Worm (Caenorhabditis elegans) whole organism, mixed stage, embryonic: ENCODE measurements around the gene Y38H6C.15.
A peak's percentile ranks its signal among the peaks of the same experiment; 100 is the strongest.

Experiments used
- bed-3 ChIP-seq: fragments of 200-800 bp; sonication (Bioruptor generic); optimal IDR thresholded peaks from 3 replicates; lab custom pipeline; 2018; ENCODE audit warnings: mild to moderate bottlenecking, missing genetic modification characterization, moderate library complexity, missing compliant biosample characterization
- blmp-1 ChIP-seq: fragments of 150-350 bp; optimal IDR thresholded peaks from 2 replicates; lab custom pipeline; 2014; ENCODE audit warnings: missing biosample characterization, missing genetic modification characterization
- ceh-43 ChIP-seq: fragments of 200-800 bp; sonication (Bioruptor generic); optimal IDR thresholded peaks from 2 replicates; lab custom pipeline; 2018; ENCODE audit warnings: mild to moderate bottlenecking, missing genetic modification characterization, moderate library complexity, missing compliant biosample characterization
- ceh-83 ChIP-seq: fragments of 200-800 bp; sonication (Bioruptor generic); optimal IDR thresholded peaks from 2 replicates; lab custom pipeline; 2018; ENCODE audit warnings: mild to moderate bottlenecking, missing genetic modification characterization, missing compliant biosample characterization
- ces-1 ChIP-seq: fragments of 150-350 bp; optimal IDR thresholded peaks from 2 replicates; lab custom pipeline; 2014; ENCODE audit warnings: missing biosample characterization, missing genetic modification reagents, missing genetic modification characterization
- cnd-1 ChIP-seq: fragments of 200-800 bp; sonication (Bioruptor generic); optimal IDR thresholded peaks from 2 replicates; lab custom pipeline; 2018; ENCODE audit warnings: mild to moderate bottlenecking, missing genetic modification characterization, missing compliant biosample characterization
- drap-1 ChIP-seq: fragments of 200-800 bp; sonication (Bioruptor generic); optimal IDR thresholded peaks from 3 replicates; lab custom pipeline; 2018; ENCODE audit warnings: mild to moderate bottlenecking, missing genetic modification characterization, missing compliant biosample characterization
- elt-1 ChIP-seq: sonication (generic microtip); optimal IDR thresholded peaks from 2 replicates; lab custom pipeline; 2017; ENCODE audit warnings: missing genetic modification characterization, mild to moderate bottlenecking, missing compliant biosample characterization, antibody characterized with exemption, moderate library complexity, borderline replicate concordance; ENCODE audit not compliant: insufficient read depth
- elt-3 ChIP-seq: fragments of 150-350 bp; optimal IDR thresholded peaks from 2 replicates; lab custom pipeline; 2014; ENCODE audit warnings: missing biosample characterization, missing genetic modification characterization
- flh-1 ChIP-seq: fragments of 200-800 bp; sonication (Bioruptor generic); optimal IDR thresholded peaks from 2 replicates; lab custom pipeline; 2018; ENCODE audit warnings: mild to moderate bottlenecking, missing genetic modification characterization, moderate library complexity, missing compliant biosample characterization
- ham-2 ChIP-seq: fragments of 200-800 bp; sonication (Bioruptor generic); optimal IDR thresholded peaks from 2 replicates; lab custom pipeline; 2018; ENCODE audit warnings: mild to moderate bottlenecking, missing genetic modification characterization, missing compliant biosample characterization
- hlh-1 ChIP-seq: fragments of 150-350 bp; optimal IDR thresholded peaks from 2 replicates; lab custom pipeline; 2014; ENCODE audit warnings: missing biosample characterization, missing genetic modification reagents, missing genetic modification characterization
- lin-13 ChIP-seq: fragments of 150-350 bp; optimal IDR thresholded peaks from 2 replicates; lab custom pipeline; 2014; ENCODE audit warnings: missing biosample characterization, missing genetic modification characterization
- lin-32 ChIP-seq: fragments of 200-800 bp; sonication (Bioruptor generic); optimal IDR thresholded peaks from 2 replicates; lab custom pipeline; 2018; ENCODE audit warnings: mild to moderate bottlenecking, missing genetic modification characterization, missing compliant biosample characterization
- mab-5 ChIP-seq: fragments of 150-350 bp; optimal IDR thresholded peaks from 2 replicates; lab custom pipeline; 2014; ENCODE audit warnings: missing biosample characterization, missing genetic modification characterization
- mep-1 ChIP-seq: fragments of 150-350 bp; optimal IDR thresholded peaks from 2 replicates; lab custom pipeline; 2017; ENCODE audit warnings: missing biosample characterization, missing genetic modification reagents, missing genetic modification characterization, inconsistent platforms
- mls-2 ChIP-seq: sonication (generic microtip); optimal IDR thresholded peaks from 2 replicates; lab custom pipeline; 2016; ENCODE audit warnings: mild to moderate bottlenecking, missing genetic modification characterization, moderate library complexity, missing compliant biosample characterization
- nhr-12 ChIP-seq: fragments of 150-350 bp; optimal IDR thresholded peaks from 2 replicates; lab custom pipeline; 2014; ENCODE audit warnings: missing biosample characterization, missing genetic modification characterization
- nhr-2 ChIP-seq: fragments of 150-350 bp; optimal IDR thresholded peaks from 2 replicates; lab custom pipeline; 2014; ENCODE audit warnings: missing biosample characterization, missing genetic modification characterization
- nhr-76 ChIP-seq: sonication (generic microtip); optimal IDR thresholded peaks from 2 replicates; lab custom pipeline; 2017; ENCODE audit warnings: missing biosample characterization, missing genetic modification characterization
- pha-4 ChIP-seq: fragments of 150-350 bp; optimal IDR thresholded peaks from 2 replicates; lab custom pipeline; 2018; ENCODE audit warnings: missing biosample characterization, missing genetic modification reagents, missing genetic modification characterization
- sem-2 ChIP-seq: fragments of 200-800 bp; sonication (Bioruptor generic); optimal IDR thresholded peaks from 2 replicates; lab custom pipeline; 2018; ENCODE audit warnings: mild to moderate bottlenecking, missing genetic modification characterization, missing compliant biosample characterization
- snpc-4 ChIP-seq: fragments of 150-350 bp; optimal IDR thresholded peaks from 2 replicates; lab custom pipeline; 2014; ENCODE audit warnings: missing biosample characterization, missing genetic modification characterization
- sptf-1 ChIP-seq: sonication (generic microtip); optimal IDR thresholded peaks from 2 replicates; lab custom pipeline; 2017; ENCODE audit warnings: mild to moderate bottlenecking, missing genetic modification characterization, moderate library complexity, missing compliant biosample characterization
- tbx-8 ChIP-seq: fragments of 200-800 bp; sonication (Bioruptor generic); optimal IDR thresholded peaks from 2 replicates; lab custom pipeline; 2018; ENCODE audit warnings: mild to moderate bottlenecking, missing genetic modification characterization, moderate library complexity, missing compliant biosample characterization
- unc-39 ChIP-seq: fragments of 150-350 bp; optimal IDR thresholded peaks from 2 replicates; lab custom pipeline; 2014; ENCODE audit warnings: missing biosample characterization, missing genetic modification characterization
- unc-62 ChIP-seq: fragments of 150-350 bp; optimal IDR thresholded peaks from 2 replicates; lab custom pipeline; 2014; ENCODE audit warnings: missing biosample characterization, missing genetic modification reagents, missing genetic modification characterization
- zip-8 ChIP-seq: fragments of 150-350 bp; optimal IDR thresholded peaks from 2 replicates; lab custom pipeline; 2014; ENCODE audit warnings: missing biosample characterization, missing genetic modification characterization

Y38H6C.15 gene

DNA sequence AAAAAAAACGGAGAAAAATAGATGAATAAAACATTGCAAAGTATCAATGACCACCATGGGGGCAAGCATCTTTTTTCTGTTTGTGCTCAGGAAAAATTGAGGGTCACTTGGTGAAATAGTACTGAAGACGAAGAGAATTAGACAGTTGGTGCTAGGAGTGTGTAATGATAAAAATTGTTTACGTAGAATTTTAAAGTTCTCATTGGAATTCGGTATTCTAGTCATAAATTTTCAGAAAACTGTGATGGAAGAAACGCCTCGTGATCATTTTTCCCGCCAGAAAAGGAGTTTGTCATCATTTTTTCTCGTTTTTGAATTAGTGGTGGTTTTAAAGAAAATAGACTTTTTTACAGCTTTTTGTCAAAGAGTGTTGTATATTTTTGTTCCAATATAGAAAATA lies 8.5 kb upstream of the Y38H6C.15 start:
- no peak for TF ChIP-seq unc-62 (GFP tag; lab: Kevin White, UChicago)
- TF ChIP-seq nhr-2 (tag; lab: Kevin White, UChicago) = no peak
- TF ChIP-seq ceh-83 (GFP tag; lab: Kevin White, UChicago) = no peak
- no peak for TF ChIP-seq ham-2 (GFP tag; lab: Kevin White, UChicago)
- TF ChIP-seq hlh-1 (tag; lab: Kevin White, UChicago) = no peak
- no peak for TF ChIP-seq elt-3
- TF ChIP-seq bed-3 (GFP tag; lab: Kevin White, UChicago) = no peak
- no peak for TF ChIP-seq flh-1
- TF ChIP-seq unc-39 (tag; lab: Kevin White, UChicago) = no peak

DNA sequence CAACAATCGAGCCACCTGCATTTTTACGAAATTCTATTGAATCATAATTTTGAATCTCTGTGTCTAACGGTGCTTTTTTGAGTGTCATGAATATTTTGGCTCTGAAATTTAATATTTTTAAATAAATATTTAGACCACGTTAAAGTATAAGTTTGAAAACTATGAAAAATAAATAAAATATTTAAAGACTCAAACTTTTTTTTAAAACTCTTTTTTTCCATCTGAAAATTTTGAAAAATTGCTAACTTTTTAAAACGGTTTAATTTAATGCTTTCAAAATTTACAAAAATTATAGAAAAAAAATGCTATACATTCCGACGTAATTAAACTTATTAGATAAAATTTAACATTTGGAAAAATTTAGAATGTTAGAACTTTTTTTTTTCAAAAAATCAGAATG lies 8.0 kb upstream of the Y38H6C.15 start, which contains the start of gene slc-36.3:
slc-36.3 (minus strand) TSS at position 101 of the 400 bp plus-strand sequence.
- TF ChIP-seq tbx-8 = no peak
- no peak for TF ChIP-seq pha-4
- TF ChIP-seq mls-2 (tag; lab: Kevin White, UChicago) = no peak
- no peak for TF ChIP-seq unc-62 (GFP tag; lab: Kevin White, UChicago)
- TF ChIP-seq nhr-12 (tag; lab: Kevin White, UChicago) = no peak
- TF ChIP-seq elt-3 = no peak
- no peak for TF ChIP-seq mab-5 (tag; lab: Kevin White, UChicago)
- TF ChIP-seq snpc-4 (tag; lab: Kevin White, UChicago) = no peak

DNA sequence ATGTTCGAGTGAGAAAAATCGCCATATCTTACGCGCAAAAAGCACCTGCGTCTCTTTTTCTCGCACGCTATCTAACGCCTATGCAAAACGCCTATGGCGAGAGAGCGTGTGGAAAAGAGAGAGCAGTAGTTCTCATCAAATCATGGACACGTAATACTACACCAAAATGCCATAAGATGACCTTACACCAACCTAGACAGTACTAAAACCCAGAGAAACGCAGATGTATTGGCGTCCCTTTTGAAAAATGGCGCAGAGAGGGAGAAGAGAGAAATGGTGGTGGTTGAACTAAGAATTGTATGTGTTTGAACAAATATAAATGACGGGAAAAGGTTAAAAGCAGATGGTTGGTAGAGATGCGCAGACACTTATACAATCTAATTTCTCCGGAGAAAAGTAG lies 2.9 kb upstream of the Y38H6C.15 start, which contains the start of gene Y38H6C.16:
Y38H6C.16 (minus strand) TSS at position 293 of the 400 bp plus-strand sequence.
- TF ChIP-seq nhr-76 (tag; lab: Kevin White, UChicago) (no peak), ces-1 (GFP tag; lab: Kevin White, UChicago) (no peak), sptf-1 (tag; lab: Kevin White, UChicago) (no peak), cnd-1 (tag; lab: Kevin White, UChicago) (no peak), lin-13 (tag; lab: Kevin White, UChicago) (no peak), mab-5 (tag; lab: Kevin White, UChicago) (no peak), sem-2 (GFP tag; lab: Kevin White, UChicago) (no peak), ceh-43 (GFP tag; lab: Kevin White, UChicago) (no peak), ham-2 (GFP tag; lab: Kevin White, UChicago) (no peak), drap-1 (GFP tag; lab: Kevin White, UChicago) (no peak), unc-39 (tag; lab: Kevin White, UChicago) (no peak), zip-8 (tag; lab: Kevin White, UChicago) (no peak), hlh-1 (tag; lab: Kevin White, UChicago) (no peak), elt-3 (no peak)

- TF ChIP-seq ces-1 (GFP tag; lab: Kevin White, UChicago) = peak; percentile 15
- no peak for TF ChIP-seq nhr-12 (tag; lab: Kevin White, UChicago)
Measured at ce11 chrV:20534072-20534471, 2.0 kb downstream of the Y38H6C.15 start, which contains the start of gene famh-161. famh-161 (minus strand) TSS chrV:20534172.

DNA sequence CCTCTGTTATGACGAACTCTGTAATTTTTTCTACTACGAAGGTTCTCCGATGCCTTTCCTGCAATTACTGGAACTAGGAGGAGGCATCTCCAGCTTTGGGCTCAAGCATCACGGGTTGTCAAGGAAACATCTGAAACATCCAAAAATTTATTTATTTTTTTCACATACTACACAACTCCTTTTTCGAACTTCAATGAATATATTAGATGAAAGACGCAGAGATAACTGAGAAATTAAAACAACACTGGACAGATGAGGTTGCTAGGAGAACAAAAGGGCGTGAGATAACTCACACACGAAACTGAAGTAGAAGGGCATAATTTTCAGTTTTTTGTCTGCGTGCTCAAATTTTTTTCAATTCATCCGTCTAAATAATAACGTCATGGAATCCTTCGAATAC lies 8.6 kb downstream of the Y38H6C.15 start, which contains the start of gene Y38H6C.13:
Y38H6C.13 (plus strand) TSS at position 301 of the 400 bp plus-strand sequence.
- TF ChIP-seq nhr-76 (tag; lab: Kevin White, UChicago) (no peak), elt-1 (no peak), elt-3 (no peak), lin-32 (GFP tag; lab: Kevin White, UChicago) (no peak), nhr-12 (tag; lab: Kevin White, UChicago) (no peak), sptf-1 (tag; lab: Kevin White, UChicago) (no peak), sem-2 (GFP tag; lab: Kevin White, UChicago) (no peak), blmp-1 (no peak)

ce11 chrV:20525816-20526459 lies 10.2 kb downstream of the Y38H6C.15 start, which contains the start of the genes srh-166 and Y38H6C.24:
srh-166 (minus strand) TSS chrV:20525866.
Y38H6C.24 (plus strand) TSS chrV:20526435.
- no peak for TF ChIP-seq mep-1
- TF ChIP-seq hlh-1 (tag; lab: Kevin White, UChicago) = no peak
- TF ChIP-seq ceh-43 (GFP tag; lab: Kevin White, UChicago) = no peak
